Fruit fly (Drosophila melanogaster): ENCODE results near the gene CG31678.
A peak's percentile ranks its signal among the peaks of the same experiment; 100 is the strongest.

CG31678 gene

DNA sequence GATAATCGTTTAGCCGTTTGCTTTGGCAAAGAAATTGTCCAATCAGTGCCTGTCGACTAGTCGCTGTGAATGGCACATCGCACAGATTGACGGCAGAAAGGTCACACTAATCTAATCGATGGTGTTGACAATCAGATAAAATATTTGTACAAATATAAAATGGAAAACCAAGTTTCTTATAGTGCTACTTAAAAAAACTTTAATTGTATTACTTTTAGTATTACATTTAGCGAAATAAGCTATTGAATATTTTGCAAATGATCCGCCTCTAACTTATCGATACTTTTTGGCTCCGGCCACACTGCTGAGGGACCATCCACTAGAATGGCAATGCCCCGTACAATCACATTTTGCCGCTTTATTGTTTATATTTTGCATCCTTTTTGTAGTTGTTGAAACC, 19.6 kb downstream of the CG31678 start, which contains the start of the genes brun and CG2614 (continued):
- TF ChIP-seq CG8359 (GFP tag; optimal IDR thresholded peaks at IDR 0.05; ENCODE audit: borderline replicate concordance) (no peak), pzg (GFP tag; optimal IDR thresholded peaks at IDR 0.05) (peak; percentile 79), MTF-1 (GFP tag; optimal IDR thresholded peaks at IDR 0.05; ENCODE audit: borderline replicate concordance) (no peak), CG17612 (GFP tag; IDR thresholded peaks at IDR 0.05) (no peak), CTCF (GFP tag; optimal IDR thresholded peaks at IDR 0.05) (no peak), lbe (GFP tag; optimal IDR thresholded peaks at IDR 0.05) (no peak), CG13775 (GFP tag; optimal IDR thresholded peaks at IDR 0.05) (peak; percentile 84), seq (GFP tag; IDR thresholded peaks at IDR 0.05) (no peak), tup (GFP tag; optimal IDR thresholded peaks at IDR 0.05) (peak; percentile 16), ewg (GFP tag; optimal IDR thresholded peaks at IDR 0.05) (no peak), sim (GFP tag; IDR thresholded peaks at IDR 0.05) (no peak), CG17829 (tag; optimal IDR thresholded peaks at IDR 0.05) (peak; percentile 73), CG2199 (GFP tag; IDR thresholded peaks at IDR 0.05) (no peak), CG13424 (tag; optimal IDR thresholded peaks at IDR 0.05) (peak; percentile 72), CG16813 (GFP tag; IDR thresholded peaks at IDR 0.05; ENCODE audit: partially characterized antibody) (peak; percentile 94), gcm (GFP tag; optimal IDR thresholded peaks at IDR 0.05) (no peak), CG3407 (GFP tag; optimal IDR thresholded peaks at IDR 0.05) (no peak), Dad (GFP tag; optimal IDR thresholded peaks at IDR 0.05) (peak; percentile 74), Hey (tag; optimal IDR thresholded peaks at IDR 0.05) (no peak), CG12219 (GFP tag; optimal IDR thresholded peaks at IDR 0.05) (no peak), CG10431 (GFP tag; optimal IDR thresholded peaks at IDR 0.05) (no peak), crc (GFP tag; optimal IDR thresholded peaks at IDR 0.05) (peak; percentile 3), az2 (GFP tag; optimal IDR thresholded peaks at IDR 0.05) (peak; percentile 63), TFAM (GFP tag; optimal IDR thresholded peaks at IDR 0.05) (no peak), sd (tag; optimal IDR thresholded peaks at IDR 0.05) (no peak), CG31224 (GFP tag; IDR thresholded peaks at IDR 0.05) (no peak), Dek (tag; optimal IDR thresholded peaks at IDR 0.05) (no peak), CG18619 (GFP tag; optimal IDR thresholded peaks at IDR 0.05) (peak; percentile 39), CG4730 (GFP tag; IDR thresholded peaks at IDR 0.05) (peak; percentile 71), zfh2 (GFP tag; optimal IDR thresholded peaks at IDR 0.05) (peak; percentile 84), Awh (GFP tag; IDR thresholded peaks at IDR 0.05) (no peak), Lim3 (GFP tag; IDR thresholded peaks at IDR 0.05) (no peak), Dll (GFP tag; IDR thresholded peaks at IDR 0.05; ENCODE audit: partially characterized antibody) (peak; percentile 95), exex (tag; optimal IDR thresholded peaks at IDR 0.05) (no peak), CG13287 (GFP tag; IDR thresholded peaks at IDR 0.05; ENCODE audit: partially characterized antibody) (peak; percentile 96), z (GFP tag; IDR thresholded peaks at IDR 0.05) (no peak), CG4360 (GFP tag; IDR thresholded peaks at IDR 0.05) (no peak), mam (GFP tag; optimal IDR thresholded peaks at IDR 0.05) (peak; percentile 82), CG1647 (GFP tag; optimal IDR thresholded peaks at IDR 0.05) (peak; percentile 71), cg (GFP tag; optimal IDR thresholded peaks at IDR 0.05) (no peak), ems (GFP tag; optimal IDR thresholded peaks at IDR 0.05) (peak; percentile 46), sna (GFP tag; IDR thresholded peaks at IDR 0.05; ENCODE audit: partially characterized antibody) (peak; percentile 88), Bteb2 (GFP tag; optimal IDR thresholded peaks at IDR 0.05) (peak; percentile 73), dysf (GFP tag; IDR thresholded peaks at IDR 0.05) (peak; percentile 78), luna (GFP tag; optimal IDR thresholded peaks at IDR 0.05) (no peak), tna (GFP tag; IDR thresholded peaks at IDR 0.05; ENCODE audit: partially characterized antibody) (no peak; the same call in 1 of the 2 replicates), CG3847 (GFP tag; IDR thresholded peaks at IDR 0.05) (peak; percentile 85), CG9876 (GFP tag; optimal IDR thresholded peaks at IDR 0.05) (peak; percentile 62), fd3F (GFP tag; optimal IDR thresholded peaks at IDR 0.05) (peak; percentile 34), Dbx (GFP tag; IDR thresholded peaks at IDR 0.05) (peak; percentile 86), CG15696 (tag; optimal IDR thresholded peaks at IDR 0.05) (peak; percentile 53), CG7928 (GFP tag; optimal IDR thresholded peaks at IDR 0.05) (no peak)

All from whole organism, embryonic.